Worm (Caenorhabditis elegans): ENCODE measurements around the gene rheb-1.

- TF ChIP-seq unc-62 (GFP tag; optimal IDR thresholded peaks at IDR 0.05) (no peak), lsl-1 (GFP tag; optimal IDR thresholded peaks at IDR 0.05) (no peak), dpl-1 (GFP tag; optimal IDR thresholded peaks at IDR 0.05) (no peak), snpc-4 (GFP tag; optimal IDR thresholded peaks at IDR 0.05) (no peak), snpc-4 (tag; optimal IDR thresholded peaks at IDR 0.05) (no peak), zfh-2 (GFP tag; conservative IDR thresholded peaks at IDR 0.05) (no peak), nfya-1 (tag; optimal IDR thresholded peaks at IDR 0.05; ENCODE audit: borderline replicate concordance, insufficient read depth) (no peak), D2030.7 (GFP tag; IDR thresholded peaks at IDR 0.05) (no peak), pha-4 (tag; optimal IDR thresholded peaks at IDR 0.05) (no peak)
Observed at ce11 chrIII:9488431-9488830, 32.6 kb upstream of the rheb-1 start, which contains the start of gene nlp-36.
